Worm (Caenorhabditis elegans): ENCODE data around the gene ceh-43.

ce11 chrIII:4475428-4475968 lies 25.8 kb upstream of the ceh-43 start, which contains the start of gene rps-1:
- TF ChIP-seq elt-3 (tag; optimal IDR thresholded peaks at IDR 0.05) = peak; percentile 93 to 99 (median 98)
- peak; percentile 100 for TF ChIP-seq ztf-4 (tag; optimal IDR thresholded peaks at IDR 0.05)
- TF ChIP-seq nhr-12 (tag; optimal IDR thresholded peaks at IDR 0.05) = peak; percentile 50
- TF ChIP-seq unc-62 (GFP tag; optimal IDR thresholded peaks at IDR 0.05) = peak; percentile 63
- TF ChIP-seq ama-1 (optimal IDR thresholded peaks at IDR 0.05) = peak; percentile 92
- peak; percentile 99 for TF ChIP-seq dsc-1 (tag; optimal IDR thresholded peaks at IDR 0.05)
- peak; percentile 99 for TF ChIP-seq tbx-2 (tag; optimal IDR thresholded peaks at IDR 0.05)
- 0 out of 2 replicates have a peak, but pooled peaks have one; percentile 11 for TF ChIP-seq ets-5 (GFP tag; IDR thresholded peaks at IDR 0.05)
- peak; percentile 94 for TF ChIP-seq mef-2 (tag; optimal IDR thresholded peaks at IDR 0.05)
